Fruit fly (Drosophila melanogaster) whole organism, adult: ENCODE results near the gene Tsf2.
A peak's percentile ranks its signal among the peaks of the same experiment; 100 is the strongest.

Experiments used
- CG11617 ChIP-seq: fragments of 200-800 bp; sonication (Bioruptor generic); optimal IDR thresholded peaks from 2 replicates; lab custom pipeline; 2017; ENCODE audit warnings: mild to moderate bottlenecking, missing biosample characterization, missing genetic modification reagents, missing genetic modification characterization
- CG12768 ChIP-seq: fragments of 200-800 bp; sonication (Bioruptor generic); optimal IDR thresholded peaks from 2 replicates; lab custom pipeline; 2017; ENCODE audit warnings: missing biosample characterization, missing genetic modification characterization, mild to moderate bottlenecking, moderate library complexity, missing genetic modification reagents
- CG14711 ChIP-seq: fragments of 200-800 bp; sonication (Bioruptor generic); optimal IDR thresholded peaks from 2 replicates; lab custom pipeline; 2018; ENCODE audit warnings: missing biosample characterization, mild to moderate bottlenecking, missing genetic modification characterization, moderate library complexity
- CG1620 ChIP-seq: fragments of 200-800 bp; sonication (Bioruptor generic); optimal IDR thresholded peaks from 2 replicates; lab custom pipeline; 2016; ENCODE audit warnings: missing biosample characterization, missing genetic modification characterization
- CG33017 ChIP-seq: fragments of 200-800 bp; sonication (Bioruptor generic); optimal IDR thresholded peaks from 2 replicates; lab custom pipeline; 2018; ENCODE audit warnings: missing biosample characterization, mild to moderate bottlenecking, missing genetic modification characterization, moderate library complexity
- CG5204 ChIP-seq: fragments of 200-800 bp; sonication (Bioruptor generic); optimal IDR thresholded peaks from 2 replicates; lab custom pipeline; 2016; ENCODE audit warnings: missing biosample characterization, missing genetic modification characterization
- CG7045 ChIP-seq: fragments of 200-800 bp; sonication (Bioruptor generic); optimal IDR thresholded peaks from 2 replicates; lab custom pipeline; 2017; ENCODE audit warnings: missing biosample characterization, mild to moderate bottlenecking, missing genetic modification characterization
- CG7101 ChIP-seq: fragments of 200-800 bp; sonication (Bioruptor generic); optimal IDR thresholded peaks from 2 replicates; lab custom pipeline; 2018; ENCODE audit warnings: missing biosample characterization, mild to moderate bottlenecking, missing genetic modification characterization, moderate library complexity
- Clk ChIP-seq: fragments of 200-800 bp; sonication (Bioruptor generic); optimal IDR thresholded peaks from 2 replicates; lab custom pipeline; 2017; ENCODE audit warnings: missing biosample characterization, missing genetic modification characterization
- Crg-1 ChIP-seq: fragments of 200-800 bp; sonication (Bioruptor generic); optimal IDR thresholded peaks from 2 replicates; lab custom pipeline; 2016; ENCODE audit warnings: missing biosample characterization, missing genetic modification characterization
- Hr96 ChIP-seq: fragments of 200-800 bp; sonication (Bioruptor generic); optimal IDR thresholded peaks from 2 replicates; lab custom pipeline; 2016; ENCODE audit warnings: missing biosample characterization, missing genetic modification characterization
- Mnt ChIP-seq: fragments of 200-800 bp; sonication (Bioruptor generic); optimal IDR thresholded peaks from 2 replicates; lab custom pipeline; 2016; ENCODE audit warnings: missing biosample characterization, mild to moderate bottlenecking, missing genetic modification characterization
- bab1 ChIP-seq: fragments of 200-800 bp; sonication (Bioruptor generic); optimal IDR thresholded peaks from 3 replicates; lab custom pipeline; 2019; ENCODE audit warnings: missing biosample characterization, mild to moderate bottlenecking, missing genetic modification characterization, moderate library complexity
- cic ChIP-seq: fragments of 200-800 bp; sonication (Bioruptor generic); optimal IDR thresholded peaks from 2 replicates; lab custom pipeline; 2017; ENCODE audit warnings: missing biosample characterization, mild to moderate bottlenecking, missing genetic modification characterization, moderate library complexity
- cnc ChIP-seq, 2 experiments: fragments of >200 bp; optimal IDR thresholded peaks; 2 replicates each; lab custom pipeline; 2017
- kay ChIP-seq: fragments of 200-800 bp; sonication (Bioruptor generic); peaks from one replicate; lab custom pipeline; 2016; ENCODE audit warnings: missing biosample characterization, missing genetic modification characterization, borderline replicate concordance
- ovo ChIP-seq: fragments of 200-800 bp; sonication (Bioruptor generic); optimal IDR thresholded peaks from 2 replicates; lab custom pipeline; 2016; ENCODE audit warnings: missing biosample characterization, missing genetic modification characterization
- pad ChIP-seq: fragments of 200-800 bp; sonication (Bioruptor generic); optimal IDR thresholded peaks from 3 replicates; lab custom pipeline; 2017; ENCODE audit warnings: missing biosample characterization, missing genetic modification characterization, mild to moderate bottlenecking, moderate library complexity, missing genetic modification reagents
- tj ChIP-seq: fragments of 200-800 bp; sonication (Bioruptor generic); optimal IDR thresholded peaks from 3 replicates; lab custom pipeline; 2017; ENCODE audit warnings: missing biosample characterization, mild to moderate bottlenecking, missing genetic modification characterization, moderate library complexity
- toe ChIP-seq: fragments of 200-800 bp; sonication (Bioruptor generic); optimal IDR thresholded peaks from 2 replicates; lab custom pipeline; 2016; ENCODE audit warnings: missing biosample characterization, missing genetic modification characterization

Tsf2 gene

dm6 chr3L:12503865-12504650 lies 29.5 kb downstream of the Tsf2 start, which contains the start of the genes CG10646 and vih:
TSS of gene CG10646 (minus strand) at chr3L:12503894.
TSS of gene vih (plus strand) at chr3L:12504292.
- TF ChIP-seq CG7101: peak; percentile 67
- TF ChIP-seq tj (GFP tag; lab: Kevin White, UChicago): peak; percentile 13
- TF ChIP-seq CG33017 (tag; lab: Kevin White, UChicago): peak; percentile 21
- TF ChIP-seq CG5204 (GFP tag; lab: Kevin White, UChicago): no peak
- no peak for TF ChIP-seq toe (GFP tag; lab: Kevin White, UChicago)
- peak; percentile 12 for TF ChIP-seq Crg-1 (GFP tag; lab: Kevin White, UChicago)
- TF ChIP-seq ovo: peak; percentile 77
- TF ChIP-seq CG1620: peak; percentile 8
- TF ChIP-seq kay (GFP tag; lab: Kevin White, UChicago): no peak
- peak; percentile 74 for TF ChIP-seq CG14711 (tag; lab: Kevin White, UChicago)
- no peak for TF ChIP-seq Clk (GFP tag; lab: Kevin White, UChicago)
- no peak for TF ChIP-seq cnc (optimal IDR thresholded peaks at IDR 0.05; lab: Kevin White, UChicago)
- TF ChIP-seq pad (GFP tag; lab: Kevin White, UChicago): peak; percentile 61
- peak; percentile 42 for TF ChIP-seq Mnt (GFP tag; lab: Kevin White, UChicago)
- peak; percentile 29 for TF ChIP-seq CG12768 (GFP tag; lab: Kevin White, UChicago)
- TF ChIP-seq cic (GFP tag; lab: Kevin White, UChicago): no peak
- TF ChIP-seq CG11617 (GFP tag; lab: Kevin White, UChicago): peak; percentile 58
- TF ChIP-seq bab1 (GFP tag; lab: Kevin White, UChicago): peak; percentile 19
- peak; percentile 10 for TF ChIP-seq CG7045 (GFP tag; lab: Kevin White, UChicago)
- no peak for TF ChIP-seq Hr96 (GFP tag; lab: Kevin White, UChicago)

- TF ChIP-seq CG7045 (GFP tag; lab: Kevin White, UChicago) (peak; percentile 44), tj (GFP tag; lab: Kevin White, UChicago) (peak; percentile 9), CG1620 (peak; percentile 66), CG14711 (tag; lab: Kevin White, UChicago) (peak; percentile 73), CG7101 (peak; percentile 71), Crg-1 (GFP tag; lab: Kevin White, UChicago) (peak; percentile 73), cnc (optimal IDR thresholded peaks at IDR 0.05; lab: Kevin White, UChicago) (no peak), cic (GFP tag; lab: Kevin White, UChicago) (no peak), pad (GFP tag; lab: Kevin White, UChicago) (peak; percentile 54), CG12768 (GFP tag; lab: Kevin White, UChicago) (peak; percentile 38), toe (GFP tag; lab: Kevin White, UChicago) (no peak), Mnt (GFP tag; lab: Kevin White, UChicago) (peak; percentile 58), CG33017 (tag; lab: Kevin White, UChicago) (peak; percentile 44), ovo (no peak), Hr96 (GFP tag; lab: Kevin White, UChicago) (no peak), CG11617 (GFP tag; lab: Kevin White, UChicago) (peak; percentile 57), kay (GFP tag; lab: Kevin White, UChicago) (peak; percentile 95), CG5204 (GFP tag; lab: Kevin White, UChicago) (no peak), bab1 (GFP tag; lab: Kevin White, UChicago) (peak; percentile 55), Clk (GFP tag; lab: Kevin White, UChicago) (no peak)
Observed at dm6 chr3L:12501249-12501648, 32.3 kb downstream of the Tsf2 start, which contains the start of the genes CG10638 and CG10681. TSS of gene CG10638 (minus strand) at chr3L:12501311. TSS of gene CG10681 (plus strand) at chr3L:12501513.

dm6 chr3L:12496428-12497344 lies 36.8 kb downstream of the Tsf2 start, which contains the start of gene CG10657:
TSS of gene CG10657 (minus strand) at chr3L:12497216.
- no peak for TF ChIP-seq tj (GFP tag; lab: Kevin White, UChicago)
- peak; percentile 25 for TF ChIP-seq kay (GFP tag; lab: Kevin White, UChicago)

dm6 chr3L:12495312-12495725 lies 38.2 kb downstream of the Tsf2 start:
- TF ChIP-seq CG5204 (GFP tag; lab: Kevin White, UChicago) (peak; percentile 27), Crg-1 (GFP tag; lab: Kevin White, UChicago) (no peak), Clk (GFP tag; lab: Kevin White, UChicago) (no peak), tj (GFP tag; lab: Kevin White, UChicago) (no peak), cic (GFP tag; lab: Kevin White, UChicago) (no peak)

- TF ChIP-seq cic (GFP tag; lab: Kevin White, UChicago) (no peak), CG14711 (tag; lab: Kevin White, UChicago) (no peak), tj (GFP tag; lab: Kevin White, UChicago) (no peak)
Observed at dm6 chr3L:12494273-12494672, 39.3 kb downstream of the Tsf2 start.
